Worm (Caenorhabditis elegans) whole organism, L1 larva: Measurements from ENCODE around the gene Y105C5B.19.

Experiments used
- C34B4.2 ChIP-seq: sonication (generic microtip); optimal IDR thresholded peaks from 2 replicates; lab custom pipeline; 2017; ENCODE audit warnings: mild to moderate bottlenecking, missing genetic modification characterization, missing compliant biosample characterization
- F16B12.6 ChIP-seq: fragments of 150-350 bp; optimal IDR thresholded peaks from 2 replicates; lab custom pipeline; 2014; ENCODE audit warnings: missing biosample characterization, missing genetic modification characterization
- Y116A8C.19 ChIP-seq: sonication (generic microtip); optimal IDR thresholded peaks from 2 replicates; lab custom pipeline; 2016; ENCODE audit warnings: missing compliant biosample characterization, missing genetic modification characterization, borderline replicate concordance
- alr-1 ChIP-seq: fragments of 200-800 bp; sonication (Bioruptor generic); optimal IDR thresholded peaks from 2 replicates; lab custom pipeline; 2018; ENCODE audit warnings: borderline replicate concordance, mild to moderate bottlenecking, missing genetic modification characterization, missing compliant biosample characterization
- ama-1 ChIP-seq: fragments of 150-350 bp; optimal IDR thresholded peaks from 2 replicates; lab custom pipeline; 2014
- ceh-8 ChIP-seq: fragments of 200-800 bp; sonication (Bioruptor generic); optimal IDR thresholded peaks from 2 replicates; lab custom pipeline; 2018; ENCODE audit warnings: mild to moderate bottlenecking, missing genetic modification characterization, moderate library complexity, missing compliant biosample characterization
- ceh-90 ChIP-seq: sonication (generic microtip); optimal IDR thresholded peaks from 2 replicates; lab custom pipeline; 2016; ENCODE audit warnings: missing genetic modification characterization, missing compliant biosample characterization
- dpl-1 ChIP-seq, 3 experiments: fragments of 150-350 bp in 2 of 3; sonication (generic microtip) in 1 of 3; optimal IDR thresholded peaks; 2 replicates each; lab custom pipeline; 2014 to 2017; ENCODE audit warnings: missing biosample characterization in 3 of 3, missing genetic modification characterization in 3 of 3, missing genetic modification reagents in 3 of 3
- efl-1 ChIP-seq, 4 experiments: fragments of 150-350 bp; optimal IDR thresholded peaks in 3 of 4; peaks in 1 of 4; 1 replicate in 1 of 4; 2 replicates in 3 of 4; lab custom pipeline; 2014; ENCODE audit warnings: missing biosample characterization in 2 of 4, missing genetic modification characterization in 2 of 4, missing genetic modification reagents in 2 of 4
- elt-2 ChIP-seq: sonication (generic microtip); optimal IDR thresholded peaks from 2 replicates; lab custom pipeline; 2016; ENCODE audit warnings: missing genetic modification characterization, mild to moderate bottlenecking, inconsistent platforms, missing compliant biosample characterization, missing genetic modification reagents
- elt-3 ChIP-seq, 6 experiments: fragments of 150-350 bp in 1 of 6; sonication (generic microtip); optimal IDR thresholded peaks; 2 replicates each; lab custom pipeline; 2017 to 2018; ENCODE audit warnings: missing biosample characterization in 6 of 6, missing genetic modification characterization in 6 of 6, inconsistent platforms in 1 of 6
- ets-5 ChIP-seq: fragments of 200-800 bp; sonication (Bioruptor generic); IDR thresholded peaks from 2 replicates; pipeline ENCODE4 v1.3.6; 2022; ENCODE audit warnings: missing genetic modification characterization, missing compliant biosample characterization
- fkh-10 ChIP-seq: sonication (generic microtip); optimal IDR thresholded peaks from 2 replicates; lab custom pipeline; 2017; ENCODE audit warnings: missing biosample characterization, missing genetic modification reagents, missing genetic modification characterization
- fkh-4 ChIP-seq: sonication (generic microtip); optimal IDR thresholded peaks from 2 replicates; lab custom pipeline; 2016; ENCODE audit warnings: missing compliant biosample characterization, missing genetic modification characterization, borderline replicate concordance
- fkh-8 ChIP-seq: sonication (generic microtip); optimal IDR thresholded peaks from 2 replicates; lab custom pipeline; 2016; ENCODE audit warnings: mild to moderate bottlenecking, missing genetic modification characterization, missing compliant biosample characterization
- fos-1 ChIP-seq: fragments of 150-350 bp; optimal IDR thresholded peaks from 2 replicates; lab custom pipeline; 2014; ENCODE audit warnings: missing biosample characterization, missing genetic modification characterization
- hlh-17 ChIP-seq: fragments of 200-800 bp; sonication (Bioruptor generic); optimal IDR thresholded peaks from 2 replicates; lab custom pipeline; 2018; ENCODE audit warnings: missing genetic modification characterization, mild to moderate bottlenecking, missing compliant biosample characterization, moderate library complexity, borderline replicate concordance
- hlh-4 ChIP-seq: sonication (generic microtip); optimal IDR thresholded peaks from 2 replicates; lab custom pipeline; 2016; ENCODE audit warnings: mild to moderate bottlenecking, missing genetic modification characterization, missing compliant biosample characterization
- lin-13 ChIP-seq: fragments of 150-350 bp; optimal IDR thresholded peaks from 2 replicates; lab custom pipeline; 2014; ENCODE audit warnings: missing biosample characterization, missing genetic modification reagents, missing genetic modification characterization
- lir-3 ChIP-seq: sonication (generic microtip); optimal IDR thresholded peaks from 2 replicates; lab custom pipeline; 2016; ENCODE audit warnings: mild to moderate bottlenecking, missing genetic modification characterization, moderate library complexity, missing compliant biosample characterization; ENCODE audit not compliant: poor library complexity
- nhr-12 ChIP-seq: sonication (generic microtip); optimal IDR thresholded peaks from 2 replicates; lab custom pipeline; 2017; ENCODE audit warnings: missing biosample characterization, missing genetic modification characterization
- nhr-19 ChIP-seq: fragments of 200-800 bp; sonication (Bioruptor generic); conservative IDR thresholded peaks from 2 replicates; pipeline ENCODE4 v1.3.6; 2022; ENCODE audit warnings: missing genetic modification characterization, missing compliant biosample characterization
- nhr-28 ChIP-seq: fragments of 150-350 bp; optimal IDR thresholded peaks from 2 replicates; lab custom pipeline; 2014; ENCODE audit warnings: missing biosample characterization, missing genetic modification characterization
- nhr-71 ChIP-seq: sonication (generic microtip); optimal IDR thresholded peaks from 2 replicates; lab custom pipeline; 2016; ENCODE audit warnings: mild to moderate bottlenecking, missing genetic modification characterization, moderate library complexity, missing compliant biosample characterization
- nhr-76 ChIP-seq: sonication (generic microtip); optimal IDR thresholded peaks from 2 replicates; lab custom pipeline; 2017; ENCODE audit warnings: missing biosample characterization, missing genetic modification characterization
- nhr-77 ChIP-seq: fragments of 150-350 bp; optimal IDR thresholded peaks from 2 replicates; lab custom pipeline; 2014; ENCODE audit warnings: missing biosample characterization, missing genetic modification characterization
- nhr-90 ChIP-seq: sonication (generic microtip); optimal IDR thresholded peaks from 2 replicates; lab custom pipeline; 2016; ENCODE audit warnings: mild to moderate bottlenecking, missing genetic modification characterization, missing compliant biosample characterization; ENCODE audit not compliant: poor library complexity
- rnt-1 ChIP-seq: sonication (generic microtip); optimal IDR thresholded peaks from 2 replicates; lab custom pipeline; 2016; ENCODE audit warnings: mild to moderate bottlenecking, missing genetic modification characterization, moderate library complexity, missing compliant biosample characterization
- snu-23 ChIP-seq: sonication (generic microtip); optimal IDR thresholded peaks from 2 replicates; lab custom pipeline; 2016; ENCODE audit warnings: missing genetic modification characterization, missing compliant biosample characterization
- sptf-1 ChIP-seq: fragments of 150-350 bp; optimal IDR thresholded peaks from 2 replicates; lab custom pipeline; 2014; ENCODE audit warnings: missing biosample characterization, missing genetic modification characterization
- swsn-7 ChIP-seq: sonication (generic microtip); optimal IDR thresholded peaks from 2 replicates; lab custom pipeline; 2016; ENCODE audit warnings: missing genetic modification characterization, missing compliant biosample characterization
- tbx-2 ChIP-seq: sonication (generic microtip); optimal IDR thresholded peaks from 2 replicates; lab custom pipeline; 2016; ENCODE audit warnings: missing genetic modification characterization, missing compliant biosample characterization
- unc-86 ChIP-seq: sonication (generic microtip); optimal IDR thresholded peaks from 2 replicates; lab custom pipeline; 2016; ENCODE audit warnings: missing genetic modification characterization, missing compliant biosample characterization
- vab-15 ChIP-seq: sonication (generic microtip); optimal IDR thresholded peaks from 2 replicates; lab custom pipeline; 2017; ENCODE audit warnings: missing genotype, mild to moderate bottlenecking, missing genetic modification characterization, missing compliant biosample characterization
- xbp-1 ChIP-seq: sonication (generic microtip); optimal IDR thresholded peaks from 2 replicates; lab custom pipeline; 2016; ENCODE audit warnings: missing genetic modification characterization, missing compliant biosample characterization
- zag-1 ChIP-seq: fragments of 150-350 bp; optimal IDR thresholded peaks from 2 replicates; lab custom pipeline; 2014; ENCODE audit warnings: missing biosample characterization, missing genetic modification characterization
- zip-4 ChIP-seq: fragments of 200-800 bp; sonication (Bioruptor generic); optimal IDR thresholded peaks from 2 replicates; lab custom pipeline; 2018; ENCODE audit warnings: mild to moderate bottlenecking, missing genetic modification characterization, moderate library complexity, missing compliant biosample characterization

Gene Y105C5B.19

DNA sequence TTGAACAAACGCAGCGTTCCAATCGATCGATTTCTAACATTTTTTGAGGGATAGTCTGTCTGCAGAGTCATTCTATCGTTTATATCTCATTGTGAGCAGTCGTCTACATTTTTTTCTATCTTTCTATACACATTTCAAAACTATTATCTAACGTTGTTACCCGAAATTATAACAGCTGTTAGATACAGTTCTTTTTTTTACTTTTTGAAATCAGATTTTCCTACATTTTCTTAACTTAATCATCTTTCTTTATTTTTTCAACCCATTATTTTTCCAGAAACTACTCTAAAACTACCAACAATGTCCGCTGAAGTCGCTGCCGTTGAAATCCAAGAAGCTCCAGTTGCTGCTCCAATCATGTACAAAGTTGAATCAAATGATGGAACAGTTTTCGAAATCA, 37.3 kb downstream of the Y105C5B.19 start, which contains the start of gene skr-10:
Gene skr-10, plus strand, starts transcription at position 301 of the 400 bp plus-strand sequence.
- TF ChIP-seq xbp-1 (tag; lab: Kevin White, UChicago) (no peak), ets-5 (no peak), zip-4 (GFP tag; lab: Kevin White, UChicago) (no peak), tbx-2 (tag; lab: Kevin White, UChicago) (no peak), hlh-4 (tag; lab: Kevin White, UChicago) (no peak), ceh-8 (no peak), ama-1 (no peak), F16B12.6 (tag; lab: Kevin White, UChicago) (no peak), zag-1 (tag; lab: Kevin White, UChicago) (no peak), elt-3 (tag; optimal IDR thresholded peaks at IDR 0.05; lab: Kevin White, UChicago) (no peak), fos-1 (tag; lab: Kevin White, UChicago) (no peak), nhr-28 (tag; lab: Kevin White, UChicago) (no peak), dpl-1 (GFP tag; optimal IDR thresholded peaks at IDR 0.05; lab: Kevin White, UChicago) (no peak), nhr-90 (no peak), fkh-10 (no peak), elt-2 (no peak), unc-86 (tag; lab: Kevin White, UChicago) (no peak), fkh-8 (tag; lab: Kevin White, UChicago) (no peak)

DNA sequence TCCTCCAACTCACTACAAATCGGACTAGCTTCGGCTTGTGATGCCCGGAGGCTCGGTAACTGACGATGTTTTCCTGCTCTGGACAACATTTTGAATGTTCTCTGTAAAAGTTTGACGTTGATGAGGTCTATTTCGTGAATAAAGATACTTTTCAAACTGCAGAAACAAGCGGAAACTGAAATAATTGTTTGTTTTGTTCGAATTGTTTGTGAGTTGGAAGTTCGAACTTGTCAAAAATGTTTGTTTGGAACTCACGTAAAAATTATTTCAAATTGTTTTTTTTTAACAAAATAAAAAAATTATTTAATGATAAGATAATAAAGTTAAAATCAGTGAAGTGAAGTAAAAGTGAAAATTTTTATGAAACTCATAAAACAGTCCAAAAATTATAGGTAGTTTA, 42.4 kb downstream of the Y105C5B.19 start, which contains the start of gene Y105C5B.11:
Gene Y105C5B.11, minus strand, starts transcription at position 101 of the 400 bp plus-strand sequence.
- TF ChIP-seq snu-23 (GFP tag; lab: Kevin White, UChicago) (no peak), nhr-12 (tag; lab: Kevin White, UChicago) (no peak), nhr-76 (tag; lab: Kevin White, UChicago) (no peak), vab-15 (tag; lab: Kevin White, UChicago) (no peak), rnt-1 (tag; lab: Kevin White, UChicago) (no peak)
- TF ChIP-seq, all 84 proteins: peak for 0

DNA sequence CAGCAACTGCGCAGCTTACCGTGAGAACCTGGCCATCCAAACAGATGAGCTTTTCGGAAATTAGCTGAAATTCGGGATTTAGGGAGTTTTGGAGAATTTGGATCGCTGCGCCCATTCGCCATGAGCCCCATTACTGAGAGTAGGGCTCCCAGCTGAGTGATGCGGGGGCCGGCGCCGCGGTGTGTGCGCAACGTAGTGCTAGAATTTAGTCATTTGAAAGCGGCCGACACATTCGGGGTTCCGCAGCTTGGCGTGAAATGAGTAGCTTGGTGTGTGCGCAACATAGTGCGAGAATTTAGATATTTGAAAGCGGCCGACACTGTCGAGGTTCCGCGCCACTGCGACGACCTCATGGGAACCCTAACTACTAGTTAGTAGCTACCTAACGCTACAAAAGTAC, 43.0 kb downstream of the Y105C5B.19 start:
- no peak for TF ChIP-seq efl-1 (optimal IDR thresholded peaks at IDR 0.05; lab: Kevin White, UChicago)
- TF ChIP-seq efl-1 (GFP tag; optimal IDR thresholded peaks at IDR 0.05 in 1 of 2; lab: Kevin White, UChicago) = peak in 1 of 2 experiments; percentile 18
- TF ChIP-seq lir-3 (tag; lab: Kevin White, UChicago) = no peak

DNA sequence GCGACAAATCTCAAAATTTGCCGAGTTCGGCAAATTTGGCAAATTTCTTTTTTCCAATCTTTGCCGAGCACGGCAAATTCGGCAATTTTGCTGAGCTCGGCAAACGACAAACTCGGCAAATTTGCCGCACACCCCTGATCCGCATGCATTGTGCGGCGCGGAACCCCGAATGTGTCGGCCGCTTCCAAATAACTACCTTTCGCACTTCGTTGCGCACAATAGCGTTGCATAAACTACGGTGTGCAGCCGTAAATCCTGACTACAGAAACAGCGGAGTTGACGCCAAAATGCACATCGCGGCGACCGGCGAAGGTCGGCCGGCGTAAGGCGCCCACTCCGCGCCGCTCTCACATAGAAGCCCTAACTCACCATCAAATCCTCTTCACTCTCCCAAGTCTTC, 45.3 kb downstream of the Y105C5B.19 start:
- TF ChIP-seq nhr-77 (tag; lab: Kevin White, UChicago) (no peak), alr-1 (tag; lab: Kevin White, UChicago) (no peak), vab-15 (tag; lab: Kevin White, UChicago) (no peak), C34B4.2 (no peak), Y116A8C.19 (tag; lab: Kevin White, UChicago) (no peak), sptf-1 (tag; lab: Kevin White, UChicago) (no peak), ceh-8 (no peak), fkh-4 (no peak), fkh-10 (no peak), rnt-1 (tag; lab: Kevin White, UChicago) (no peak), nhr-19 (GFP tag; lab: Robert Waterston, UW) (no peak), ets-5 (no peak), lin-13 (no peak), ceh-90 (tag; lab: Kevin White, UChicago) (no peak), hlh-4 (tag; lab: Kevin White, UChicago) (no peak), swsn-7 (tag; lab: Kevin White, UChicago) (no peak), nhr-71 (no peak), hlh-17 (GFP tag; lab: Kevin White, UChicago) (no peak), F16B12.6 (tag; lab: Kevin White, UChicago) (no peak), snu-23 (GFP tag; lab: Kevin White, UChicago) (no peak)
